Worm (Caenorhabditis elegans) whole organism, late embryonic: ENCODE measurements around the gene B0303.7.

Source experiments
- C08G9.2 ChIP-seq: sonication (generic microtip); optimal IDR thresholded peaks from 2 replicates; lab custom pipeline; 2016; ENCODE audit warnings: mild to moderate bottlenecking, missing genetic modification characterization, moderate library complexity, missing compliant biosample characterization
- C38D4.7 ChIP-seq: fragments of 200-800 bp; sonication (Bioruptor generic); optimal IDR thresholded peaks from 2 replicates; lab custom pipeline; 2018; ENCODE audit warnings: mild to moderate bottlenecking, missing genetic modification characterization, moderate library complexity, missing compliant biosample characterization
- K09A11.1 ChIP-seq: sonication (generic microtip); optimal IDR thresholded peaks from 2 replicates; lab custom pipeline; 2017; ENCODE audit warnings: antibody characterized with exemption, mild to moderate bottlenecking, missing genetic modification characterization, missing compliant biosample characterization; ENCODE audit not compliant: insufficient read depth
- T23F11.4 ChIP-seq: fragments of 200-800 bp; sonication (Bioruptor generic); optimal IDR thresholded peaks from 2 replicates; lab custom pipeline; 2018; ENCODE audit warnings: mild to moderate bottlenecking, missing genetic modification characterization, missing compliant biosample characterization
- ahr-1 ChIP-seq: sonication (generic microtip); optimal IDR thresholded peaks from 2 replicates; lab custom pipeline; 2016; ENCODE audit warnings: missing genetic modification characterization, missing compliant biosample characterization
- ceh-14 ChIP-seq: sonication (generic microtip); optimal IDR thresholded peaks from 2 replicates; lab custom pipeline; 2016; ENCODE audit warnings: missing genotype, missing genetic modification characterization, missing compliant biosample characterization
- ceh-22 ChIP-seq: sonication (generic microtip); optimal IDR thresholded peaks from 2 replicates; lab custom pipeline; 2017; ENCODE audit warnings: missing biosample characterization, missing genetic modification characterization
- ceh-30 ChIP-seq: fragments of 150-350 bp; optimal IDR thresholded peaks from 2 replicates; lab custom pipeline; 2014; ENCODE audit warnings: missing biosample characterization, missing genetic modification characterization
- ceh-31 ChIP-seq: sonication (generic microtip); optimal IDR thresholded peaks from 2 replicates; lab custom pipeline; 2016; ENCODE audit warnings: missing genetic modification characterization, missing compliant biosample characterization
- ceh-48 ChIP-seq: sonication (generic microtip); optimal IDR thresholded peaks from 2 replicates; lab custom pipeline; 2016; ENCODE audit warnings: missing genetic modification characterization, inconsistent platforms, missing compliant biosample characterization
- ceh-6 ChIP-seq: fragments of 200-800 bp; sonication (Bioruptor generic); optimal IDR thresholded peaks from 2 replicates; lab custom pipeline; 2018; ENCODE audit warnings: mild to moderate bottlenecking, missing genetic modification characterization, missing compliant biosample characterization
- che-1 ChIP-seq: sonication (generic microtip); optimal IDR thresholded peaks from 2 replicates; lab custom pipeline; 2016; ENCODE audit warnings: mild to moderate bottlenecking, missing genetic modification characterization, missing compliant biosample characterization
- dve-1 ChIP-seq: sonication (generic microtip); optimal IDR thresholded peaks from 2 replicates; lab custom pipeline; 2017; ENCODE audit warnings: antibody characterized with exemption, mild to moderate bottlenecking, missing genetic modification characterization, missing compliant biosample characterization
- elt-2 ChIP-seq: sonication (generic microtip); optimal IDR thresholded peaks from 2 replicates; lab custom pipeline; 2016; ENCODE audit warnings: missing genetic modification reagents, missing genetic modification characterization, missing compliant biosample characterization
- fkh-6 ChIP-seq: sonication (generic microtip); optimal IDR thresholded peaks from 2 replicates; lab custom pipeline; 2016; ENCODE audit warnings: missing genetic modification characterization, missing compliant biosample characterization
- hlh-13 ChIP-seq: fragments of 200-800 bp; sonication (Bioruptor generic); optimal IDR thresholded peaks from 2 replicates; lab custom pipeline; 2018; ENCODE audit warnings: mild to moderate bottlenecking, missing genetic modification characterization, missing compliant biosample characterization
- hlh-15 ChIP-seq: sonication (generic microtip); optimal IDR thresholded peaks from 2 replicates; lab custom pipeline; 2016; ENCODE audit warnings: missing genetic modification characterization, missing compliant biosample characterization
- hlh-30 ChIP-seq: sonication (generic microtip); optimal IDR thresholded peaks from 2 replicates; lab custom pipeline; 2017; ENCODE audit warnings: antibody characterized with exemption, missing genetic modification characterization, missing compliant biosample characterization; ENCODE audit not compliant: insufficient read depth
- nfya-1 ChIP-seq: sonication (generic microtip); optimal IDR thresholded peaks from 2 replicates; lab custom pipeline; 2017; ENCODE audit warnings: missing genetic modification characterization, mild to moderate bottlenecking, missing compliant biosample characterization, antibody characterized with exemption, moderate library complexity
- nhr-232 ChIP-seq: sonication (generic microtip); optimal IDR thresholded peaks from 2 replicates; lab custom pipeline; 2016; ENCODE audit warnings: missing genetic modification characterization, missing compliant biosample characterization
- odd-2 ChIP-seq: sonication (generic microtip); optimal IDR thresholded peaks from 2 replicates; lab custom pipeline; 2017; ENCODE audit warnings: antibody characterized with exemption, mild to moderate bottlenecking, missing genetic modification characterization, missing compliant biosample characterization
- pag-3 ChIP-seq: sonication (generic microtip); optimal IDR thresholded peaks from 2 replicates; lab custom pipeline; 2016; ENCODE audit warnings: missing compliant biosample characterization, missing genetic modification characterization, borderline replicate concordance
- pat-9 ChIP-seq: fragments of 200-800 bp; sonication (Bioruptor generic); optimal IDR thresholded peaks from 2 replicates; lab custom pipeline; 2018; ENCODE audit warnings: mild to moderate bottlenecking, missing genetic modification characterization, moderate library complexity, missing compliant biosample characterization
- pax-1 ChIP-seq: fragments of 150-350 bp; optimal IDR thresholded peaks from 2 replicates; lab custom pipeline; 2014; ENCODE audit warnings: missing biosample characterization, missing genetic modification characterization
- pha-2 ChIP-seq: sonication (generic microtip); optimal IDR thresholded peaks from 2 replicates; lab custom pipeline; 2017; ENCODE audit warnings: mild to moderate bottlenecking, missing genetic modification characterization, missing compliant biosample characterization
- pqm-1 ChIP-seq: sonication (generic microtip); optimal IDR thresholded peaks from 2 replicates; lab custom pipeline; 2016; ENCODE audit warnings: missing genetic modification characterization, missing compliant biosample characterization
- pros-1 ChIP-seq: fragments of 150-350 bp; optimal IDR thresholded peaks from 2 replicates; lab custom pipeline; 2014; ENCODE audit warnings: missing biosample characterization, missing genetic modification reagents, missing genetic modification characterization
- ref-2 ChIP-seq: sonication (generic microtip); optimal IDR thresholded peaks from 2 replicates; lab custom pipeline; 2016; ENCODE audit warnings: missing genetic modification characterization, missing compliant biosample characterization
- rnt-1 ChIP-seq: sonication (generic microtip); optimal IDR thresholded peaks from 2 replicates; lab custom pipeline; 2016; ENCODE audit warnings: missing genetic modification characterization, missing compliant biosample characterization
- sox-2 ChIP-seq: fragments of 200-800 bp; sonication (Bioruptor generic); IDR thresholded peaks from 2 replicates; pipeline ENCODE4 v1.3.6; 2022; ENCODE audit warnings: missing genetic modification reagents, missing genetic modification characterization, missing compliant biosample characterization
- syd-9 ChIP-seq: sonication (generic microtip); optimal IDR thresholded peaks from 2 replicates; lab custom pipeline; 2016; ENCODE audit warnings: mild to moderate bottlenecking, missing genetic modification characterization, moderate library complexity, missing compliant biosample characterization
- tbx-2 ChIP-seq: sonication (generic microtip); optimal IDR thresholded peaks from 2 replicates; lab custom pipeline; 2016; ENCODE audit warnings: missing genetic modification characterization, missing compliant biosample characterization
- tbx-7 ChIP-seq: sonication (generic microtip); optimal IDR thresholded peaks from 2 replicates; lab custom pipeline; 2016; ENCODE audit warnings: missing genotype, missing genetic modification characterization, missing compliant biosample characterization
- ttx-3 ChIP-seq: sonication (generic microtip); optimal IDR thresholded peaks from 2 replicates; lab custom pipeline; 2016; ENCODE audit warnings: missing genetic modification reagents, missing genetic modification characterization, missing compliant biosample characterization
- unc-3 ChIP-seq, 2 experiments: fragments of 200-800 bp in 1 of 2; sonication (Bioruptor generic) in 1 of 2; sonication (generic microtip) in 1 of 2; conservative IDR thresholded peaks in 1 of 2; optimal IDR thresholded peaks in 1 of 2; 2 replicates each; pipeline versions ENCODE4 v1.3.6 to Lab custom; 2016 to 2022; ENCODE audit warnings: missing compliant biosample characterization in 2 of 2, missing genetic modification characterization in 2 of 2, missing genetic modification reagents in 1 of 2
- unc-55 ChIP-seq: sonication (generic microtip); optimal IDR thresholded peaks from 2 replicates; lab custom pipeline; 2017; ENCODE audit warnings: missing biosample characterization, missing genetic modification reagents, missing genetic modification characterization
- zip-5 ChIP-seq: sonication (generic microtip); optimal IDR thresholded peaks from 2 replicates; lab custom pipeline; 2016; ENCODE audit warnings: missing genetic modification characterization, missing compliant biosample characterization
- ztf-16 ChIP-seq: sonication (generic microtip); optimal IDR thresholded peaks from 2 replicates; lab custom pipeline; 2017; ENCODE audit warnings: missing genetic modification characterization, missing compliant biosample characterization

The B0303.7 gene

ce11 chrIII:8658367-8658761 is 35.1 kb upstream of the B0303.7 start (continued):
- TF ChIP-seq T23F11.4 (GFP tag; lab: Kevin White, UChicago) = peak; percentile 42
- peak; percentile 62 for TF ChIP-seq dve-1 (tag; lab: Kevin White, UChicago)
- TF ChIP-seq che-1 (tag; lab: Kevin White, UChicago) = no peak
- no peak for TF ChIP-seq zip-5 (tag; lab: Kevin White, UChicago)
- TF ChIP-seq hlh-30 (tag; lab: Kevin White, UChicago) = peak; percentile 33
- TF ChIP-seq ztf-16 = peak; percentile 10
- peak; percentile 78 for TF ChIP-seq tbx-2 (tag; lab: Kevin White, UChicago)
- no peak for TF ChIP-seq ahr-1 (tag; lab: Kevin White, UChicago)
- TF ChIP-seq pha-2 (tag; lab: Kevin White, UChicago) = no peak
- TF ChIP-seq ceh-31 (tag; lab: Kevin White, UChicago) = no peak
- no peak for TF ChIP-seq odd-2 (tag; lab: Kevin White, UChicago)
- TF ChIP-seq pqm-1 (tag; lab: Kevin White, UChicago) = peak; percentile 80
- TF ChIP-seq pat-9 (tag; lab: Kevin White, UChicago) = no peak
- peak; percentile 58 for TF ChIP-seq nfya-1
- no peak for TF ChIP-seq pax-1 (tag; lab: Kevin White, UChicago)
- TF ChIP-seq tbx-7 (tag; lab: Kevin White, UChicago) = no peak
- no peak for TF ChIP-seq C38D4.7 (GFP tag; lab: Kevin White, UChicago)
- TF ChIP-seq unc-3 (GFP tag; conservative IDR thresholded peaks at IDR 0.05; lab: Robert Waterston, UW) = no peak
- TF ChIP-seq unc-3 (tag; optimal IDR thresholded peaks at IDR 0.05; lab: Kevin White, UChicago) = no peak
- TF ChIP-seq syd-9 = no peak
- no peak for TF ChIP-seq ceh-14 (tag; lab: Kevin White, UChicago)
- TF ChIP-seq hlh-15 = no peak
- peak; percentile 94 for TF ChIP-seq unc-55 (GFP tag; lab: Kevin White, UChicago)
- peak; percentile 69 for TF ChIP-seq elt-2
- TF ChIP-seq ceh-22 = no peak
- TF ChIP-seq ref-2 (tag; lab: Kevin White, UChicago) = no peak
- no peak for TF ChIP-seq C08G9.2 (tag; lab: Kevin White, UChicago)
- no peak for TF ChIP-seq sox-2 (GFP tag; lab: Robert Waterston, UW)
- peak; percentile 71 for TF ChIP-seq rnt-1
- TF ChIP-seq, all 69 proteins: peak for 14

- TF ChIP-seq pros-1 (tag; lab: Kevin White, UChicago) = peak; percentile 49
- no peak for TF ChIP-seq ceh-22
- no peak for TF ChIP-seq unc-3 (GFP tag; conservative IDR thresholded peaks at IDR 0.05; lab: Robert Waterston, UW)
- no peak for TF ChIP-seq unc-3 (tag; optimal IDR thresholded peaks at IDR 0.05; lab: Kevin White, UChicago)
Measured at ce11 chrIII:8663143-8663542, 30.3 kb upstream of the B0303.7 start.

- TF ChIP-seq ttx-3 (tag; lab: Kevin White, UChicago) = no peak
- peak; percentile 21 for TF ChIP-seq hlh-30 (tag; lab: Kevin White, UChicago)
Measured at ce11 chrIII:8664897-8665388, 28.5 kb upstream of the B0303.7 start, which contains the start of gene F22B7.1. Gene F22B7.1 (plus strand): TSS chrIII:8665338.

ce11 chrIII:8667382-8667781 is 26.0 kb upstream of the B0303.7 start, which contains the start of gene dpy-19:
Gene dpy-19 (minus strand): TSS chrIII:8667482.
- TF ChIP-seq hlh-13 (GFP tag; lab: Kevin White, UChicago) (no peak), ceh-48 (no peak), fkh-6 (tag; lab: Kevin White, UChicago) (no peak), C08G9.2 (tag; lab: Kevin White, UChicago) (no peak), nhr-232 (tag; lab: Kevin White, UChicago) (no peak), syd-9 (no peak), ceh-6 (no peak), K09A11.1 (tag; lab: Kevin White, UChicago) (no peak), ceh-30 (tag; lab: Kevin White, UChicago) (no peak), pag-3 (tag; lab: Kevin White, UChicago) (no peak)
